Worm (Caenorhabditis elegans): ENCODE measurements around the gene srt-59.

srt-59 gene

ce11 chrIV:622989-623388 is 21.5 kb upstream of the srt-59 start:
- TF ChIP-seq fos-1 (tag; optimal IDR thresholded peaks at IDR 0.05), result no peak
- TF ChIP-seq nfya-1 (tag; optimal IDR thresholded peaks at IDR 0.05; ENCODE audit: insufficient read depth), result no peak
- TF ChIP-seq nhr-23 (tag; optimal IDR thresholded peaks at IDR 0.05), result no peak
- no peak for TF ChIP-seq nhr-43 (tag; optimal IDR thresholded peaks at IDR 0.05; ENCODE audit: poor library complexity, severe bottlenecking)
- TF ChIP-seq ceh-28 (tag; optimal IDR thresholded peaks at IDR 0.05), result no peak
- no peak for TF ChIP-seq egl-27 (tag; optimal IDR thresholded peaks at IDR 0.05)
- TF ChIP-seq fkh-10 (GFP tag; optimal IDR thresholded peaks at IDR 0.05), result no peak
- no peak for TF ChIP-seq elt-1 (tag; optimal IDR thresholded peaks at IDR 0.05)
- no peak for TF ChIP-seq ceh-9 (tag; optimal IDR thresholded peaks at IDR 0.05)

ce11 chrIV:620324-620723 is 18.8 kb upstream of the srt-59 start:
- TF ChIP-seq ceh-16 (tag; optimal IDR thresholded peaks at IDR 0.05), result no peak
- peak; percentile 14 for TF ChIP-seq skn-1 (tag; optimal IDR thresholded peaks at IDR 0.05)
- peak; percentile 50 for TF ChIP-seq nfya-1 (tag; optimal IDR thresholded peaks at IDR 0.05; ENCODE audit: insufficient read depth)
- TF ChIP-seq elt-2 (tag; optimal IDR thresholded peaks at IDR 0.05), result peak; percentile 26
- TF ChIP-seq pqm-1 (tag; optimal IDR thresholded peaks at IDR 0.05), result peak; percentile 33
- no peak for TF ChIP-seq nhr-23 (tag; optimal IDR thresholded peaks at IDR 0.05)
- TF ChIP-seq fkh-2 (tag; optimal IDR thresholded peaks at IDR 0.05), result no peak
- TF ChIP-seq fos-1 (tag; optimal IDR thresholded peaks at IDR 0.05), result no peak
- no peak for TF ChIP-seq ceh-9 (tag; optimal IDR thresholded peaks at IDR 0.05)
- no peak for TF ChIP-seq jun-1 (tag; optimal IDR thresholded peaks at IDR 0.05)
- peak; percentile 51 for TF ChIP-seq lin-15B (tag; optimal IDR thresholded peaks at IDR 0.05)
- peak; percentile 82 for TF ChIP-seq hmg-11 (tag; optimal IDR thresholded peaks at IDR 0.05)
- no peak for TF ChIP-seq nhr-237 (tag; optimal IDR thresholded peaks at IDR 0.05)
- no peak for TF ChIP-seq eor-1 (tag; optimal IDR thresholded peaks at IDR 0.05)
- no peak for TF ChIP-seq nhr-77 (tag; optimal IDR thresholded peaks at IDR 0.05)
- TF ChIP-seq egl-27 (tag; optimal IDR thresholded peaks at IDR 0.05), result peak; percentile 70
- TF ChIP-seq fkh-10 (GFP tag; optimal IDR thresholded peaks at IDR 0.05), result no peak
- peak; percentile 53 for TF ChIP-seq lsy-12 (tag; optimal IDR thresholded peaks at IDR 0.05)
- no peak for TF ChIP-seq daf-12 (tag; optimal IDR thresholded peaks at IDR 0.05)
- TF ChIP-seq lin-39 (tag; optimal IDR thresholded peaks at IDR 0.05), result peak; percentile 58
- peak; percentile 10 for TF ChIP-seq tbx-2 (tag; optimal IDR thresholded peaks at IDR 0.05)

DNA sequence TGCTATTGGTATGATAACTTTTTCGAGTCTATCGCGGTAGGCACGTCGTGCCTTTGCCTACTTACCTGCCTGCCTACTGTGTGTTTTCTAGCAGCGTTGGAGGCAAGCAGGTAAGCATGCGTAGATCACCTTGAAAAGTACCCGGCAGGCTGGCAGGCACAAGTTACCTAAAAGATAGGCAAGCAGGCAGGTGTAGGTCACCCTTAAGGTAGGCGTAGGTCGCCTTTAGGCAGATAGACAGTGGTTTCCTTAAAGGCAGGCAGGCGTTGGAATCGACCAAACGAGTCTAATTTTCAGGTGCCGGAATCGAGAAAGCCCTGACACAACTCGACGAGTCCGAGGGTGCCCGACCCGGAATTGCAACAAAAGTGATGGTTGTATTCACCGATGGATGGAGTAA is 18.3 kb upstream of the srt-59 start:
- TF ChIP-seq fkh-2 (tag; optimal IDR thresholded peaks at IDR 0.05), result no peak
- no peak for TF ChIP-seq egl-5 (tag; optimal IDR thresholded peaks at IDR 0.05)
- no peak for TF ChIP-seq ceh-82 (tag; optimal IDR thresholded peaks at IDR 0.05)

DNA sequence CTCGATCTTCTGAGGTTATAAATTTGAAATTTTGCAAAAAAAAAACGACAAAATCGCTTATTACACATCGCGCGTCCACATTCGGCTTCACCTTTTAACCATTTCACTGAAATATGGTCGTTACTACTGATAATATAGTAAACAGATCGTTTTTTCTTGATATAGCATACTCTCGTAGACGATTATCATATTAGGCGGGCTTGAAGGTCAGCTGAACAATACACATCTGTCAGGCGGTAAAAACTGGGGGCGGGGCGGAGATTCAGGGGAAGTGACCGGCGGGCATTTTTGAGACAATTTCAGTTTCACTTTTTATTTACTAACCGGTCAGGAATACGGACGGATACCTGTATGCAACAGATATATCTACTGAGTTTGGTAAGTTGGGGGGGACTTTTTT is 13.7 kb upstream of the srt-59 start, which contains the start of gene C18H7.1:
Gene C18H7.1 (plus strand): TSS at position 301 of the 400 bp plus-strand sequence.
- TF ChIP-seq aly-2 (tag; optimal IDR thresholded peaks at IDR 0.05) (no peak), sea-2 (GFP tag; optimal IDR thresholded peaks at IDR 0.05) (no peak), ceh-9 (tag; optimal IDR thresholded peaks at IDR 0.05) (no peak), ztf-4 (tag; optimal IDR thresholded peaks at IDR 0.05) (no peak), unc-62 (GFP tag; optimal IDR thresholded peaks at IDR 0.05) (no peak)

DNA sequence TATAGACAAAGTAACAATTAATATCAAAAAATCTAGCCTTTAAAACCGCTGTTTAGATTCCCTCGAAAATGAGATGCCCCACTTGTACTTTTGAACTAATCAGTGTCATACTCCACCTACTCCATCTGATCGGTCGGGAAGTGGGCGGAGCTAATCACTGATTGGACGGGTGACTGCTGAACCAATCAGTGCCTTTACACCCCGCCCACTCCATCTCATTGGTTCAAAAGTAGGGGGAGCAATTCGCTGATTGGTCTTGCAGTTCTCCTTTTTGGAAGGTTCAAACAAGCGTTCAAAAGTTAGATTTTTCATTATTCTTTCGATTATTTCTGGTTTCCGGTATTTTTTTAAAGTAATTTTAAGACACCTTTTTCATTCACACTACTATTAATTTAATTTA is 11.7 kb upstream of the srt-59 start:
- TF ChIP-seq nhr-67 (tag; optimal IDR thresholded peaks at IDR 0.05) (no peak), unc-39 (tag; optimal IDR thresholded peaks at IDR 0.05) (no peak), nfya-1 (tag; optimal IDR thresholded peaks at IDR 0.05; ENCODE audit: insufficient read depth) (peak; percentile 96), eor-1 (tag; optimal IDR thresholded peaks at IDR 0.05) (no peak), nhr-43 (tag; optimal IDR thresholded peaks at IDR 0.05; ENCODE audit: poor library complexity, severe bottlenecking) (no peak)

DNA sequence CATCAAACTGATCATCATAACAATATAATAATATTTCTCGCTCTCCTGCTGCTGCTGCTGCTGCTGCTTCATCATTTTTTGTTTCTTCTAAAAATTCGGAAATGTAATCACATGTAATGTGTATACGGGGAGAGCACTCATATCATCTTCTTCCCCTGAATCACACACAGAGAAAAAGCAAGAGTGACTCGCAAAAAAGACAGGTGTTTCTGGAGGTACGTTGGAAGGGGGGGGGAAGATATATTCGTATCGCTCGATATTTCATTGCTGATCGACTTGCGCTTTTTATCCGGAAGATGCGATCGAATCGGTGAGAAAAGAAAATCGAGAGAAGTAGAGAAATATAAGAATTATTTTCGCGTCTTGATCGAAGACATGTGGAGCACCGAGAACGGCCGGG is 6.1 kb upstream of the srt-59 start:
- TF ChIP-seq unc-62 (GFP tag; optimal IDR thresholded peaks at IDR 0.05), result no peak
- no peak for TF ChIP-seq pqm-1 (tag; optimal IDR thresholded peaks at IDR 0.05)
- TF ChIP-seq tbx-2 (tag; optimal IDR thresholded peaks at IDR 0.05), result no peak
- no peak for TF ChIP-seq egl-5 (tag; optimal IDR thresholded peaks at IDR 0.05)
- no peak for TF ChIP-seq egl-27 (tag; optimal IDR thresholded peaks at IDR 0.05)
- TF ChIP-seq nfya-1 (tag; optimal IDR thresholded peaks at IDR 0.05; ENCODE audit: insufficient read depth), result peak; percentile 2
- TF ChIP-seq ama-1 (optimal IDR thresholded peaks at IDR 0.05), result no peak

All from whole organism, L3 larva.